Worm (Caenorhabditis elegans) whole organism, L3 larva: ENCODE measurements around the gene rop-1.

Experiments used
- ceh-16 ChIP-seq: sonication (generic microtip); optimal IDR thresholded peaks from 2 replicates; lab custom pipeline; 2017; ENCODE audit warnings: missing biosample characterization, missing genetic modification characterization
- elt-2 ChIP-seq: sonication (generic microtip); optimal IDR thresholded peaks from 2 replicates; lab custom pipeline; 2016; ENCODE audit warnings: missing genetic modification reagents, mild to moderate bottlenecking, missing genetic modification characterization, missing compliant biosample characterization
- fkh-10 ChIP-seq: sonication (generic microtip); optimal IDR thresholded peaks from 2 replicates; lab custom pipeline; 2017; ENCODE audit warnings: missing biosample characterization, missing genetic modification reagents, missing genetic modification characterization
- nhr-12 ChIP-seq: fragments of 150-350 bp; optimal IDR thresholded peaks from 2 replicates; lab custom pipeline; 2014; ENCODE audit warnings: missing biosample characterization, missing genetic modification characterization
- nhr-237 ChIP-seq: fragments of 150-350 bp; optimal IDR thresholded peaks from 2 replicates; lab custom pipeline; 2014; ENCODE audit warnings: missing biosample characterization, missing genetic modification characterization

DNA sequence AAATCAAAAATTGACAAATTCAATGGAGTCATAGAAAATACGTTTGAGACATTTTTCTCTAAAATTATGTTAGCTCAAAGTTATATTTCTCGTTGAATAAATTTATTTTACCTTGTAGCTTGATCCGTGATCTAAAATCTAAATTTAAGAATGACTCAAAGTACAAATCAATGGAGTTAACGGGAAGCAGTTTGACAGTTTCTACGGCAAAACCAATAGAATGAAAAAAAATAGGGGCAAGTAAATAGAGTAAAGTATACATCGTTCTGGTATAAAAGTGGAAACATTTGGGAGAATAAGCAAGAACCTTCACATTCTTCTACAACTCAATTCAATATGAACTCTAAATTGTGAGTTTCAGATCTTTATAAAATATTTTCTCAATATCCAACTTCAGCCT, 23.9 kb downstream of the rop-1 start, which contains the start of gene fipr-6:
- TF ChIP-seq fkh-10 (GFP tag; lab: Kevin White, UChicago) (no peak), ceh-16 (tag; lab: Kevin White, UChicago) (no peak), elt-2 (tag; lab: Kevin White, UChicago) (no peak), nhr-237 (tag; lab: Kevin White, UChicago) (no peak), nhr-12 (no peak)
